Fruit fly (Drosophila melanogaster) whole organism, adult: ENCODE results near the gene CG42692.

ENCODE experiments used
- CG11617 ChIP-seq: fragments of 200-800 bp; sonication (Bioruptor generic); optimal IDR thresholded peaks from 2 replicates; lab custom pipeline; 2017; ENCODE audit warnings: mild to moderate bottlenecking, missing biosample characterization, missing genetic modification reagents, missing genetic modification characterization
- cic ChIP-seq: fragments of 200-800 bp; sonication (Bioruptor generic); optimal IDR thresholded peaks from 2 replicates; lab custom pipeline; 2017; ENCODE audit warnings: missing biosample characterization, mild to moderate bottlenecking, missing genetic modification characterization, moderate library complexity
- kay ChIP-seq: fragments of 200-800 bp; sonication (Bioruptor generic); peaks from one replicate; lab custom pipeline; 2016; ENCODE audit warnings: missing biosample characterization, missing genetic modification characterization, borderline replicate concordance
- ovo ChIP-seq: fragments of 200-800 bp; sonication (Bioruptor generic); optimal IDR thresholded peaks from 2 replicates; lab custom pipeline; 2016; ENCODE audit warnings: missing biosample characterization, missing genetic modification characterization
- toe ChIP-seq: fragments of 200-800 bp; sonication (Bioruptor generic); optimal IDR thresholded peaks from 2 replicates; lab custom pipeline; 2016; ENCODE audit warnings: missing biosample characterization, missing genetic modification characterization

The CG42692 gene

dm6 chr2L:14054903-14055302 lies 47.0 kb downstream of the CG42692 start:
- TF ChIP-seq toe (GFP tag; lab: Kevin White, UChicago) (no peak), ovo (GFP tag; lab: Kevin White, UChicago) (no peak), cic (GFP tag; lab: Kevin White, UChicago) (no peak), CG11617 (GFP tag; lab: Kevin White, UChicago) (no peak), kay (GFP tag; lab: Kevin White, UChicago) (no peak)
